Worm (Caenorhabditis elegans): Measurements from ENCODE around the gene Y38F1A.8.
A peak's percentile ranks its signal among the peaks of the same experiment; 100 is the strongest.

Y38F1A.8 gene

ce11 chrII:12965138-12965537, 35.5 kb downstream of the Y38F1A.8 start:
- no peak for TF ChIP-seq elt-3 (tag; optimal IDR thresholded peaks at IDR 0.05)
- TF ChIP-seq ztf-11 (tag; optimal IDR thresholded peaks at IDR 0.05): no peak
- TF ChIP-seq nhr-25 (tag; optimal IDR thresholded peaks at IDR 0.05): no peak
- TF ChIP-seq elt-1 (tag; optimal IDR thresholded peaks at IDR 0.05): peak; percentile 87
- no peak for TF ChIP-seq ztf-4 (tag; optimal IDR thresholded peaks at IDR 0.05)

- TF ChIP-seq nhr-23 (tag; optimal IDR thresholded peaks at IDR 0.05) (no peak), snpc-4 (tag; optimal IDR thresholded peaks at IDR 0.05) (no peak), nhr-43 (tag; optimal IDR thresholded peaks at IDR 0.05; ENCODE audit: poor library complexity, severe bottlenecking) (no peak), ztf-11 (tag; optimal IDR thresholded peaks at IDR 0.05) (no peak)
These were observed 38.9 kb downstream of the Y38F1A.8 start for ce11 chrII:12961743-12962142.

- TF ChIP-seq nhr-43 (tag; optimal IDR thresholded peaks at IDR 0.05; ENCODE audit: poor library complexity, severe bottlenecking) (peak; percentile 56), nhr-23 (tag; optimal IDR thresholded peaks at IDR 0.05) (peak; percentile 4), nhr-25 (tag; optimal IDR thresholded peaks at IDR 0.05) (peak; percentile 58), ztf-4 (tag; optimal IDR thresholded peaks at IDR 0.05) (no peak)
These were observed 39.4 kb downstream of the Y38F1A.8 start for ce11 chrII:12961293-12961692.

ce11 chrII:12960206-12960605, 40.4 kb downstream of the Y38F1A.8 start:
- TF ChIP-seq ama-1 (optimal IDR thresholded peaks at IDR 0.05) (peak; percentile 31), nhr-25 (tag; optimal IDR thresholded peaks at IDR 0.05) (no peak), nhr-23 (tag; optimal IDR thresholded peaks at IDR 0.05) (peak; percentile 39)

- TF ChIP-seq nfya-1 (tag; optimal IDR thresholded peaks at IDR 0.05; ENCODE audit: insufficient read depth) (no peak), ceh-9 (tag; optimal IDR thresholded peaks at IDR 0.05) (no peak), unc-39 (tag; optimal IDR thresholded peaks at IDR 0.05) (no peak), R02D3.7 (tag; optimal IDR thresholded peaks at IDR 0.05) (no peak), lsy-12 (tag; optimal IDR thresholded peaks at IDR 0.05) (no peak), nhr-43 (tag; optimal IDR thresholded peaks at IDR 0.05; ENCODE audit: poor library complexity, severe bottlenecking) (no peak), nhr-67 (tag; optimal IDR thresholded peaks at IDR 0.05) (no peak), ama-1 (optimal IDR thresholded peaks at IDR 0.05) (no peak), snpc-4 (tag; optimal IDR thresholded peaks at IDR 0.05) (no peak), lin-15B (tag; optimal IDR thresholded peaks at IDR 0.05) (no peak), jun-1 (tag; optimal IDR thresholded peaks at IDR 0.05) (no peak), hmg-11 (tag; optimal IDR thresholded peaks at IDR 0.05) (no peak), pha-4 (tag; optimal IDR thresholded peaks at IDR 0.05) (no peak), nhr-25 (tag; optimal IDR thresholded peaks at IDR 0.05) (no peak), ceh-16 (tag; optimal IDR thresholded peaks at IDR 0.05) (no peak), aly-2 (tag; optimal IDR thresholded peaks at IDR 0.05) (no peak), elt-3 (tag; optimal IDR thresholded peaks at IDR 0.05) (no peak)
These were observed 46.0 kb downstream of the Y38F1A.8 start, which contains the start of the genes Y38F1A.1 and Y38F1A.2 for ce11 chrII:12954670-12955069. Gene Y38F1A.1, minus strand, starts transcription at chrII:12954770. Gene Y38F1A.2, plus strand, starts transcription at chrII:12954958.

- no peak for TF ChIP-seq fkh-2 (tag; optimal IDR thresholded peaks at IDR 0.05)
- peak; percentile 52 for TF ChIP-seq snpc-4 (tag; optimal IDR thresholded peaks at IDR 0.05)
- no peak for TF ChIP-seq ztf-4 (tag; optimal IDR thresholded peaks at IDR 0.05)
- no peak for TF ChIP-seq zag-1 (tag; optimal IDR thresholded peaks at IDR 0.05)
- TF ChIP-seq ceh-28 (tag; optimal IDR thresholded peaks at IDR 0.05): peak; percentile 35
- peak; percentile 9 for TF ChIP-seq lin-15B (tag; optimal IDR thresholded peaks at IDR 0.05)
- peak; percentile 61 for TF ChIP-seq pha-4 (tag; optimal IDR thresholded peaks at IDR 0.05)
- TF ChIP-seq egl-5 (tag; optimal IDR thresholded peaks at IDR 0.05): peak; percentile 79
- TF ChIP-seq elt-3 (tag; optimal IDR thresholded peaks at IDR 0.05): no peak
- TF ChIP-seq unc-62 (GFP tag; optimal IDR thresholded peaks at IDR 0.05): no peak
- no peak for TF ChIP-seq ztf-11 (tag; optimal IDR thresholded peaks at IDR 0.05)
- peak; percentile 29 for TF ChIP-seq elt-2 (tag; optimal IDR thresholded peaks at IDR 0.05)
- TF ChIP-seq nfya-1 (tag; optimal IDR thresholded peaks at IDR 0.05; ENCODE audit: insufficient read depth): peak; percentile 66
- no peak for TF ChIP-seq sea-2 (GFP tag; optimal IDR thresholded peaks at IDR 0.05)
- peak; percentile 63 for TF ChIP-seq lin-39 (tag; optimal IDR thresholded peaks at IDR 0.05)
These were observed 47.4 kb downstream of the Y38F1A.8 start for ce11 chrII:12953297-12953696.

ce11 chrII:12948158-12948557, 52.5 kb downstream of the Y38F1A.8 start, which contains the start of gene F58G1.7:
Gene F58G1.7, minus strand, starts transcription at chrII:12948258.
- no peak for TF ChIP-seq snpc-4 (tag; optimal IDR thresholded peaks at IDR 0.05)
- TF ChIP-seq hmg-11 (tag; optimal IDR thresholded peaks at IDR 0.05): no peak
- TF ChIP-seq zag-1 (tag; optimal IDR thresholded peaks at IDR 0.05): no peak
- TF ChIP-seq fkh-10 (GFP tag; optimal IDR thresholded peaks at IDR 0.05): no peak
- TF ChIP-seq egl-5 (tag; optimal IDR thresholded peaks at IDR 0.05): no peak
